Fruit fly (Drosophila melanogaster) whole organism, adult: ENCODE data around the gene LysE.

Source experiments
- CG11617 ChIP-seq: fragments of 200-800 bp; sonication (Bioruptor generic); optimal IDR thresholded peaks from 2 replicates; lab custom pipeline; 2017; ENCODE audit warnings: mild to moderate bottlenecking, missing biosample characterization, missing genetic modification reagents, missing genetic modification characterization
- CG12768 ChIP-seq: fragments of 200-800 bp; sonication (Bioruptor generic); optimal IDR thresholded peaks from 2 replicates; lab custom pipeline; 2017; ENCODE audit warnings: missing biosample characterization, missing genetic modification characterization, mild to moderate bottlenecking, moderate library complexity, missing genetic modification reagents
- CG14711 ChIP-seq: fragments of 200-800 bp; sonication (Bioruptor generic); optimal IDR thresholded peaks from 2 replicates; lab custom pipeline; 2018; ENCODE audit warnings: missing biosample characterization, mild to moderate bottlenecking, missing genetic modification characterization, moderate library complexity
- CG1620 ChIP-seq: fragments of 200-800 bp; sonication (Bioruptor generic); optimal IDR thresholded peaks from 2 replicates; lab custom pipeline; 2016; ENCODE audit warnings: missing biosample characterization, missing genetic modification characterization
- CG33017 ChIP-seq: fragments of 200-800 bp; sonication (Bioruptor generic); optimal IDR thresholded peaks from 2 replicates; lab custom pipeline; 2018; ENCODE audit warnings: missing biosample characterization, mild to moderate bottlenecking, missing genetic modification characterization, moderate library complexity
- CG5204 ChIP-seq: fragments of 200-800 bp; sonication (Bioruptor generic); optimal IDR thresholded peaks from 2 replicates; lab custom pipeline; 2016; ENCODE audit warnings: missing biosample characterization, missing genetic modification characterization
- CG7045 ChIP-seq: fragments of 200-800 bp; sonication (Bioruptor generic); optimal IDR thresholded peaks from 2 replicates; lab custom pipeline; 2017; ENCODE audit warnings: missing biosample characterization, mild to moderate bottlenecking, missing genetic modification characterization
- CG7101 ChIP-seq: fragments of 200-800 bp; sonication (Bioruptor generic); optimal IDR thresholded peaks from 2 replicates; lab custom pipeline; 2018; ENCODE audit warnings: missing biosample characterization, mild to moderate bottlenecking, missing genetic modification characterization, moderate library complexity
- Clk ChIP-seq: fragments of 200-800 bp; sonication (Bioruptor generic); optimal IDR thresholded peaks from 2 replicates; lab custom pipeline; 2017; ENCODE audit warnings: missing biosample characterization, missing genetic modification characterization
- Crg-1 ChIP-seq: fragments of 200-800 bp; sonication (Bioruptor generic); optimal IDR thresholded peaks from 2 replicates; lab custom pipeline; 2016; ENCODE audit warnings: missing biosample characterization, missing genetic modification characterization
- Hr96 ChIP-seq: fragments of 200-800 bp; sonication (Bioruptor generic); optimal IDR thresholded peaks from 2 replicates; lab custom pipeline; 2016; ENCODE audit warnings: missing biosample characterization, missing genetic modification characterization
- Mnt ChIP-seq: fragments of 200-800 bp; sonication (Bioruptor generic); optimal IDR thresholded peaks from 2 replicates; lab custom pipeline; 2016; ENCODE audit warnings: missing biosample characterization, mild to moderate bottlenecking, missing genetic modification characterization
- bab1 ChIP-seq: fragments of 200-800 bp; sonication (Bioruptor generic); optimal IDR thresholded peaks from 3 replicates; lab custom pipeline; 2019; ENCODE audit warnings: missing biosample characterization, mild to moderate bottlenecking, missing genetic modification characterization, moderate library complexity
- cic ChIP-seq: fragments of 200-800 bp; sonication (Bioruptor generic); optimal IDR thresholded peaks from 2 replicates; lab custom pipeline; 2017; ENCODE audit warnings: missing biosample characterization, mild to moderate bottlenecking, missing genetic modification characterization, moderate library complexity
- cnc ChIP-seq, 2 experiments: fragments of >200 bp; optimal IDR thresholded peaks; 2 replicates each; lab custom pipeline; 2017
- kay ChIP-seq: fragments of 200-800 bp; sonication (Bioruptor generic); peaks from one replicate; lab custom pipeline; 2016; ENCODE audit warnings: missing biosample characterization, missing genetic modification characterization, borderline replicate concordance
- ovo ChIP-seq: fragments of 200-800 bp; sonication (Bioruptor generic); optimal IDR thresholded peaks from 2 replicates; lab custom pipeline; 2016; ENCODE audit warnings: missing biosample characterization, missing genetic modification characterization
- pad ChIP-seq: fragments of 200-800 bp; sonication (Bioruptor generic); optimal IDR thresholded peaks from 3 replicates; lab custom pipeline; 2017; ENCODE audit warnings: missing biosample characterization, missing genetic modification characterization, mild to moderate bottlenecking, moderate library complexity, missing genetic modification reagents
- tj ChIP-seq: fragments of 200-800 bp; sonication (Bioruptor generic); optimal IDR thresholded peaks from 3 replicates; lab custom pipeline; 2017; ENCODE audit warnings: missing biosample characterization, mild to moderate bottlenecking, missing genetic modification characterization, moderate library complexity
- toe ChIP-seq: fragments of 200-800 bp; sonication (Bioruptor generic); optimal IDR thresholded peaks from 2 replicates; lab custom pipeline; 2016; ENCODE audit warnings: missing biosample characterization, missing genetic modification characterization

Gene LysE

dm6 chr3L:1212113-1212512 is 514 bp upstream of the LysE start:
- TF ChIP-seq kay (no peak), CG1620 (GFP tag; lab: Kevin White, UChicago) (no peak), CG12768 (GFP tag; lab: Kevin White, UChicago) (no peak), tj (GFP tag; lab: Kevin White, UChicago) (no peak), CG14711 (tag; lab: Kevin White, UChicago) (no peak), ovo (GFP tag; lab: Kevin White, UChicago) (no peak), CG33017 (tag; lab: Kevin White, UChicago) (no peak), cic (GFP tag; lab: Kevin White, UChicago) (no peak), pad (no peak), Clk (GFP tag; lab: Kevin White, UChicago) (no peak)

DNA sequence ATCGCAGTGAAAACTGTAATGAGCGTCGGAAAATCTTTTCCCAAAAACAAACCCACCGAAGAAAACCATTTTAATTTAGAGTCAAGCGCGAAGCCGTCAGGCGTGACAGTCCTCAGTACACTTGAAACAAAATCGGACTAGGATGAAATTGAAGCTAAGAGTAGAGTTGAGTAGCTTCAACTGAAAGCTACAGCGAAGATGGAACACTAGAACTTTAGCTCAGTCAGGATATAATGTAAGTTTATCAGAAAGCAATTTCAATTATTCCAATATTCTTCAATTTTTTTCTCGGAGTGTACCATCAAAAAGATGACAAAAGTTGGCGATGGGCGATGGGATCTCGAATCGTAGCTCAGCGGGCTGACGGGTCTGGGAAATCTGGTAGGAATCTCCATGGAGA is 3.8 kb downstream of the LysE start:
- TF ChIP-seq CG12768 (GFP tag; lab: Kevin White, UChicago): no peak
- TF ChIP-seq Mnt (GFP tag; lab: Kevin White, UChicago): no peak
- TF ChIP-seq cnc (optimal IDR thresholded peaks at IDR 0.05; lab: Kevin White, UChicago): no peak
- TF ChIP-seq Clk (GFP tag; lab: Kevin White, UChicago): no peak
- TF ChIP-seq Crg-1 (GFP tag; lab: Kevin White, UChicago): no peak
- no peak for TF ChIP-seq toe
- no peak for TF ChIP-seq pad
- no peak for TF ChIP-seq CG1620 (GFP tag; lab: Kevin White, UChicago)
- TF ChIP-seq CG7045 (GFP tag; lab: Kevin White, UChicago): no peak
- TF ChIP-seq CG33017 (tag; lab: Kevin White, UChicago): no peak
- TF ChIP-seq kay: no peak
- no peak for TF ChIP-seq CG7101 (tag; lab: Kevin White, UChicago)
- TF ChIP-seq ovo (GFP tag; lab: Kevin White, UChicago): no peak
- no peak for TF ChIP-seq CG14711 (tag; lab: Kevin White, UChicago)
- no peak for TF ChIP-seq bab1 (GFP tag; lab: Kevin White, UChicago)

dm6 chr3L:1218596-1218995 is 6.0 kb downstream of the LysE start, which contains the start of gene LysP:
Gene LysP, minus strand, starts transcription at chr3L:1218696.
- TF ChIP-seq ovo (GFP tag; lab: Kevin White, UChicago): no peak
- TF ChIP-seq CG12768 (GFP tag; lab: Kevin White, UChicago): no peak
- TF ChIP-seq CG11617 (GFP tag; lab: Kevin White, UChicago): no peak
- no peak for TF ChIP-seq CG1620 (GFP tag; lab: Kevin White, UChicago)
- no peak for TF ChIP-seq kay
- no peak for TF ChIP-seq cnc (optimal IDR thresholded peaks at IDR 0.05; lab: Kevin White, UChicago)
- no peak for TF ChIP-seq CG7045 (GFP tag; lab: Kevin White, UChicago)
- no peak for TF ChIP-seq Hr96
- no peak for TF ChIP-seq Clk (GFP tag; lab: Kevin White, UChicago)
- TF ChIP-seq CG7101 (tag; lab: Kevin White, UChicago): no peak
- no peak for TF ChIP-seq Mnt (GFP tag; lab: Kevin White, UChicago)
- no peak for TF ChIP-seq tj (GFP tag; lab: Kevin White, UChicago)
- TF ChIP-seq pad: no peak

DNA sequence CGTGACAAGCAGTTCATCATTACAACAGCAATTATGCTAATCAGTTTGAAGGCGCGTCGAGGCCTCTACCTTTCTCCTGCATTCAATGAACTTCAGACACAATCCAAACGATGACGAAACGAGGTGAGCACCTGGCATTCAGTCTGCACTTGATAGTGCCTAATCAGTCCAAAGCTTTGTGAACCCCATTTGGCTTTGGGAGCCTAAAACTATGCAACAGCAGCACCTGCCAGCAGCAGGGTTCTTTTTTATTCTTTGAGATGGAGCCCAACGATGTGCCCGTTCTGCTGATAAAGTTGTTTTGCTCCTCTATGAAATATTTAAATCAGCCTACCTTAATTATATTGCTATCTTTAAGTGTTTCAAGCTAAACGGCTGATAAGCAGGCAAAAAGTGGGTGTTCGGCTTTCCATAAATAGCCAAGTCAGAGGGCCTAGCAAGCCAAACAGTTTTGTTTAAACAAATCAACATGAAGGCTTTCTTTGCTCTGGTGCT is 14.7 kb downstream of the LysE start, which contains the start of gene LysS:
TSS of gene LysS (plus strand) at position 445 of the 495 bp plus-strand sequence.
- TF ChIP-seq Clk (GFP tag; lab: Kevin White, UChicago) (no peak), ovo (GFP tag; lab: Kevin White, UChicago) (no peak), tj (GFP tag; lab: Kevin White, UChicago) (no peak), pad (no peak)

- TF ChIP-seq toe: no peak
- no peak for TF ChIP-seq bab1 (GFP tag; lab: Kevin White, UChicago)
- TF ChIP-seq ovo (GFP tag; lab: Kevin White, UChicago): no peak
- TF ChIP-seq Clk (GFP tag; lab: Kevin White, UChicago): no peak
- TF ChIP-seq CG12768 (GFP tag; lab: Kevin White, UChicago): no peak
- TF ChIP-seq tj (GFP tag; lab: Kevin White, UChicago): no peak
- TF ChIP-seq Crg-1 (GFP tag; lab: Kevin White, UChicago): no peak
- no peak for TF ChIP-seq Mnt (GFP tag; lab: Kevin White, UChicago)
- TF ChIP-seq cnc (optimal IDR thresholded peaks at IDR 0.05; lab: Kevin White, UChicago): no peak
- no peak for TF ChIP-seq CG5204 (GFP tag; lab: Kevin White, UChicago)
- TF ChIP-seq cic (GFP tag; lab: Kevin White, UChicago): no peak
- no peak for TF ChIP-seq Hr96
- no peak for TF ChIP-seq CG33017 (tag; lab: Kevin White, UChicago)
- no peak for TF ChIP-seq CG14711 (tag; lab: Kevin White, UChicago)
- TF ChIP-seq CG11617 (GFP tag; lab: Kevin White, UChicago): no peak
- no peak for TF ChIP-seq pad
- TF ChIP-seq CG7101 (tag; lab: Kevin White, UChicago): no peak
- no peak for TF ChIP-seq CG1620 (GFP tag; lab: Kevin White, UChicago)
- no peak for TF ChIP-seq kay
- no peak for TF ChIP-seq CG7045 (GFP tag; lab: Kevin White, UChicago)
Observed at dm6 chr3L:1232582-1232981, 20.0 kb downstream of the LysE start, which contains the start of gene CG33965. Gene CG33965, plus strand, starts transcription at chr3L:1232882.

DNA sequence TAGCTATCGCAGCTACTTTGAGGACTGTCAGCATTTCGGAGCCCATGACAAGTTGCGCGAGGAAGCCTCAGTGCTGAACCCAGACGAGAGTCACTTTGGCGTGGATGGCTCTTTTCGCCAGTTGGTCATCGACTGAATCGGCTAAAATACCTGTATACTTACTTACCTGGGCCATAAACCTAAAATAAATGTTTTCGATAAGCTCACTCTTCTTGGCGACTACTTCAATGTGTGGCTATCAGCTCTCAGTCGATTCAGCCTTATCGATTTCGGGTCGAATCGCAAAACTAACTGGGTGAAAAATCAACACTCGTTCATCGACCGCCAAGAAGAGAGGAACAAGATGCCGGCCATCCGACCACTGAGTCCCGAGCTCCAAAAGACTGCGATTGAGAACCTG is 21.2 kb downstream of the LysE start, which contains the start of gene CG33966:
TSS of gene CG33966 (plus strand) at position 301 of the 400 bp plus-strand sequence.
- TF ChIP-seq Hr96 (no peak), kay (no peak), CG7101 (tag; lab: Kevin White, UChicago) (no peak), cnc (optimal IDR thresholded peaks at IDR 0.05; lab: Kevin White, UChicago) (no peak), CG11617 (GFP tag; lab: Kevin White, UChicago) (no peak), bab1 (GFP tag; lab: Kevin White, UChicago) (no peak), ovo (GFP tag; lab: Kevin White, UChicago) (no peak), CG1620 (GFP tag; lab: Kevin White, UChicago) (no peak), cic (GFP tag; lab: Kevin White, UChicago) (no peak), CG5204 (GFP tag; lab: Kevin White, UChicago) (no peak), CG12768 (GFP tag; lab: Kevin White, UChicago) (no peak), toe (no peak), CG14711 (tag; lab: Kevin White, UChicago) (no peak), tj (GFP tag; lab: Kevin White, UChicago) (no peak), Mnt (GFP tag; lab: Kevin White, UChicago) (no peak)
